Fruit fly (Drosophila melanogaster): ENCODE results near the gene CG13786.

dm6 chr2L:7260251-7260650 is 7.5 kb upstream of the CG13786 start:
- TF ChIP-seq CG6808 (GFP tag; optimal IDR thresholded peaks at IDR 0.05) (no peak), esn (GFP tag; optimal IDR thresholded peaks at IDR 0.05) (no peak)

Measured in whole organism, prepupa.